Worm (Caenorhabditis elegans): ENCODE results near the gene Y56A3A.22.
A peak's percentile ranks its signal among the peaks of the same experiment; 100 is the strongest.

DNA sequence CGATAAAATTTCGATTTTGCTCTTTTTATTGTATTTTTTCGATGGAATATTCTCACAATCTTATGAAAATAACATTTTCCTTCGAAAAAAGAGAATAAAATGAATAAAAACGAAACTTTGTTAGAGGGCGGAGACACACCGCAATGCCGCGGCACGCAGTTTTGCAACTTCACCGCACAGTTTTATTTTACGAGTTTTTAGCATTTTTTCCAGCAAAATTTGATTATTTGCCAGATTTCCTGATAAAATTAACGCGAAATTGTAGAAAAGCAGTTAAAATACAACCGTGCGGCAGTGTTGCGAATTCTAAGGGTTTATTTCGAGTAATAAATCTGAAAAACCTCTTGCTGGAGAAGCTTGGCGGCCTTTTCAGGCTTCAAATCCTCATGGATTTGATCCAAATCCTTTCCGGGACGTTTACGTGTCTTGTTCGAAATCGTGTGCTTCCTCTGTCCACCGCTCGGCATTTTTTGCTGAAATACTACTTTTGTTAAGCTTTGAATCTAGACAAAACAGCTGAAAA is 3.2 kb upstream of the Y56A3A.22 start, which contains the start of gene znf-593:
- TF ChIP-seq tbx-11 (GFP tag; IDR thresholded peaks at IDR 0.05), result no peak
- peak; percentile 81 for TF ChIP-seq ama-1 (optimal IDR thresholded peaks at IDR 0.05)
- TF ChIP-seq B0310.2 (tag; optimal IDR thresholded peaks at IDR 0.05), result no peak
- 0 out of 2 replicates have a peak, but pooled peaks have one; percentile 7 for TF ChIP-seq flt-1 (GFP tag; IDR thresholded peaks at IDR 0.05)
- no peak for TF ChIP-seq ceh-36 (tag; optimal IDR thresholded peaks at IDR 0.05)
- no peak for TF ChIP-seq hmg-4 (GFP tag; optimal IDR thresholded peaks at IDR 0.05)
- no peak for TF ChIP-seq pes-1 (GFP tag; IDR thresholded peaks at IDR 0.05)
- TF ChIP-seq tra-4 (tag; optimal IDR thresholded peaks at IDR 0.05), result no peak
- no peak for TF ChIP-seq hnd-1 (tag; optimal IDR thresholded peaks at IDR 0.05)
- no peak for TF ChIP-seq hmbx-1 (tag; optimal IDR thresholded peaks at IDR 0.05)
- TF ChIP-seq aly-1 (tag; optimal IDR thresholded peaks at IDR 0.05), result no peak
- 0 out of 2 replicates have a peak, but pooled peaks have one; percentile 24 for TF ChIP-seq sea-1 (GFP tag; conservative IDR thresholded peaks at IDR 0.05)
- no peak for TF ChIP-seq tbx-37 (GFP tag; conservative IDR thresholded peaks at IDR 0.05)
